Worm (Caenorhabditis elegans) whole organism, early embryonic: ENCODE data around the gene arrd-4.

Experiments
- B0310.2 ChIP-seq: sonication (generic microtip); optimal IDR thresholded peaks from 2 replicates; lab custom pipeline; 2016; ENCODE audit warnings: mild to moderate bottlenecking, missing genetic modification characterization, missing compliant biosample characterization
- F13C5.2 ChIP-seq: sonication (generic microtip); optimal IDR thresholded peaks from 2 replicates; lab custom pipeline; 2017; ENCODE audit warnings: mild to moderate bottlenecking, missing genetic modification characterization, inconsistent platforms, missing compliant biosample characterization
- aly-1 ChIP-seq: sonication (generic microtip); optimal IDR thresholded peaks from 2 replicates; lab custom pipeline; 2016; ENCODE audit warnings: missing genetic modification characterization, missing compliant biosample characterization
- ama-1 ChIP-seq: fragments of 150-350 bp; optimal IDR thresholded peaks from 2 replicates; lab custom pipeline; 2014
- ceh-13 ChIP-seq: fragments of 200-800 bp; sonication (Bioruptor generic); optimal IDR thresholded peaks from 2 replicates; lab custom pipeline; 2018; ENCODE audit warnings: mild to moderate bottlenecking, missing genetic modification characterization, missing compliant biosample characterization
- ceh-36 ChIP-seq: sonication (generic microtip); optimal IDR thresholded peaks from 2 replicates; lab custom pipeline; 2016; ENCODE audit warnings: missing genetic modification characterization, inconsistent platforms, missing compliant biosample characterization
- ets-7 ChIP-seq: sonication (generic microtip); optimal IDR thresholded peaks from 2 replicates; lab custom pipeline; 2016; ENCODE audit warnings: missing genotype, missing genetic modification characterization, missing compliant biosample characterization
- flt-1 ChIP-seq: fragments of 200-800 bp; sonication (Bioruptor generic); IDR thresholded peaks from 2 replicates; pipeline ENCODE4 v1.3.6; 2022; ENCODE audit warnings: missing genetic modification characterization, missing compliant biosample characterization
- hmbx-1 ChIP-seq: sonication (generic microtip); optimal IDR thresholded peaks from 2 replicates; lab custom pipeline; 2016; ENCODE audit warnings: mild to moderate bottlenecking, missing genetic modification characterization, missing compliant biosample characterization
- hmg-4 ChIP-seq: fragments of 200-800 bp; sonication (Bioruptor generic); optimal IDR thresholded peaks from 2 replicates; lab custom pipeline; 2018; ENCODE audit warnings: mild to moderate bottlenecking, missing genetic modification characterization, missing compliant biosample characterization
- hnd-1 ChIP-seq: sonication (generic microtip); optimal IDR thresholded peaks from 2 replicates; lab custom pipeline; 2016; ENCODE audit warnings: missing genetic modification characterization, missing compliant biosample characterization
- pes-1 ChIP-seq: fragments of 200-800 bp; sonication (Bioruptor generic); IDR thresholded peaks from 2 replicates; pipeline ENCODE4 v1.3.6; 2022; ENCODE audit warnings: missing genetic modification reagents, missing genetic modification characterization, missing compliant biosample characterization
- scrt-1 ChIP-seq: fragments of 200-800 bp; sonication (Bioruptor generic); IDR thresholded peaks from 2 replicates; pipeline ENCODE4 v1.3.6; 2022; ENCODE audit warnings: missing genetic modification characterization, missing compliant biosample characterization
- sea-1 ChIP-seq: fragments of 200-800 bp; sonication (Bioruptor generic); conservative IDR thresholded peaks from 2 replicates; pipeline ENCODE4 v1.3.6; 2022; ENCODE audit warnings: missing genetic modification characterization, missing compliant biosample characterization
- tbx-11 ChIP-seq: fragments of 200-800 bp; sonication (Bioruptor generic); IDR thresholded peaks from 2 replicates; pipeline ENCODE4 v1.3.6; 2022; ENCODE audit warnings: missing genetic modification characterization, missing compliant biosample characterization
- tbx-37 ChIP-seq: fragments of 200-800 bp; sonication (Bioruptor generic); conservative IDR thresholded peaks from 2 replicates; pipeline ENCODE4 v1.3.6; 2022; ENCODE audit warnings: missing genetic modification reagents, missing genetic modification characterization, missing compliant biosample characterization
- tra-4 ChIP-seq: sonication (generic microtip); optimal IDR thresholded peaks from 2 replicates; lab custom pipeline; 2017; ENCODE audit warnings: missing genetic modification characterization, missing compliant biosample characterization

Gene arrd-4

ce11 chrII:9803320-9803719 is 34.8 kb downstream of the arrd-4 start, which contains the start of gene cyp-13A7:
Gene cyp-13A7, plus strand, starts transcription at chrII:9803620.
- TF ChIP-seq tbx-37 (no peak), ceh-36 (tag; lab: Kevin White, UChicago) (no peak), tbx-11 (GFP tag; lab: Robert Waterston, UW) (no peak), ets-7 (no peak), hmbx-1 (tag; lab: Kevin White, UChicago) (no peak), scrt-1 (no peak), tra-4 (no peak), hnd-1 (tag; lab: Kevin White, UChicago) (no peak), B0310.2 (tag; lab: Kevin White, UChicago) (no peak), ceh-13 (GFP tag; lab: Kevin White, UChicago) (no peak), hmg-4 (GFP tag; lab: Kevin White, UChicago) (no peak), pes-1 (GFP tag; lab: Robert Waterston, UW) (no peak), ama-1 (lab: Kevin White, UChicago) (no peak), sea-1 (GFP tag; lab: Robert Waterston, UW) (no peak), flt-1 (GFP tag; lab: Robert Waterston, UW) (no peak)

ce11 chrII:9802642-9803041 is 35.5 kb downstream of the arrd-4 start, which contains the start of gene cyp-13A6:
Gene cyp-13A6, minus strand, starts transcription at chrII:9802821.
- no peak for TF ChIP-seq pes-1 (GFP tag; lab: Robert Waterston, UW)
- no peak for TF ChIP-seq ama-1 (lab: Kevin White, UChicago)
- no peak for TF ChIP-seq aly-1
- no peak for TF ChIP-seq ceh-13 (GFP tag; lab: Kevin White, UChicago)
- TF ChIP-seq F13C5.2 (tag; lab: Kevin White, UChicago): no peak

- TF ChIP-seq flt-1 (GFP tag; lab: Robert Waterston, UW) (no peak), aly-1 (no peak), tbx-37 (no peak), ets-7 (no peak), ceh-36 (tag; lab: Kevin White, UChicago) (no peak), ceh-13 (GFP tag; lab: Kevin White, UChicago) (no peak)
These were observed 37.9 kb downstream of the arrd-4 start, which contains the start of gene cyp-13A5 for ce11 chrII:9800251-9800650. Gene cyp-13A5, minus strand, starts transcription at chrII:9800362.

- no peak for TF ChIP-seq aly-1
These were observed 40.4 kb downstream of the arrd-4 start, which contains the start of gene cyp-13A4 for ce11 chrII:9797664-9798063. Gene cyp-13A4, minus strand, starts transcription at chrII:9797740.

ce11 chrII:9793197-9793596 is 44.9 kb downstream of the arrd-4 start, which contains the start of gene cyp-13A3:
Gene cyp-13A3, minus strand, starts transcription at chrII:9793297.
- TF ChIP-seq ceh-36 (tag; lab: Kevin White, UChicago) (no peak), ets-7 (no peak), tbx-11 (GFP tag; lab: Robert Waterston, UW) (no peak), ceh-13 (GFP tag; lab: Kevin White, UChicago) (no peak), tra-4 (no peak), hmg-4 (GFP tag; lab: Kevin White, UChicago) (no peak), tbx-37 (no peak), aly-1 (no peak), sea-1 (GFP tag; lab: Robert Waterston, UW) (no peak), F13C5.2 (tag; lab: Kevin White, UChicago) (no peak), B0310.2 (tag; lab: Kevin White, UChicago) (no peak), hmbx-1 (tag; lab: Kevin White, UChicago) (no peak), ama-1 (lab: Kevin White, UChicago) (no peak), hnd-1 (tag; lab: Kevin White, UChicago) (no peak), scrt-1 (no peak), pes-1 (GFP tag; lab: Robert Waterston, UW) (no peak), flt-1 (GFP tag; lab: Robert Waterston, UW) (no peak)

ce11 chrII:9791185-9791584 is 46.9 kb downstream of the arrd-4 start:
- no peak for TF ChIP-seq pes-1 (GFP tag; lab: Robert Waterston, UW)
- no peak for TF ChIP-seq hmbx-1 (tag; lab: Kevin White, UChicago)
- TF ChIP-seq ceh-36 (tag; lab: Kevin White, UChicago): no peak
- no peak for TF ChIP-seq aly-1
- no peak for TF ChIP-seq ceh-13 (GFP tag; lab: Kevin White, UChicago)
- TF ChIP-seq tbx-11 (GFP tag; lab: Robert Waterston, UW): no peak
- no peak for TF ChIP-seq ets-7
- TF ChIP-seq flt-1 (GFP tag; lab: Robert Waterston, UW): no peak
- TF ChIP-seq hnd-1 (tag; lab: Kevin White, UChicago): no peak
- TF ChIP-seq F13C5.2 (tag; lab: Kevin White, UChicago): no peak
- TF ChIP-seq hmg-4 (GFP tag; lab: Kevin White, UChicago): no peak
- TF ChIP-seq tbx-37: no peak
- no peak for TF ChIP-seq scrt-1

- TF ChIP-seq ets-7 (no peak), ceh-13 (GFP tag; lab: Kevin White, UChicago) (no peak), aly-1 (no peak), hnd-1 (tag; lab: Kevin White, UChicago) (no peak), hmbx-1 (tag; lab: Kevin White, UChicago) (no peak), tbx-37 (no peak), pes-1 (GFP tag; lab: Robert Waterston, UW) (no peak), B0310.2 (tag; lab: Kevin White, UChicago) (no peak), tbx-11 (GFP tag; lab: Robert Waterston, UW) (no peak), ama-1 (lab: Kevin White, UChicago) (no peak)
These were observed 50.5 kb downstream of the arrd-4 start, which contains the start of gene cyp-13A2 for ce11 chrII:9787395-9788152. Gene cyp-13A2, minus strand, starts transcription at chrII:9787629.
